Worm (Caenorhabditis elegans) whole organism, L1 larva: ENCODE measurements around the gene T06A1.1.

ENCODE experiments used
- fkh-10 ChIP-seq: sonication (generic microtip); optimal IDR thresholded peaks from 2 replicates; lab custom pipeline; 2017; ENCODE audit warnings: missing biosample characterization, missing genetic modification reagents, missing genetic modification characterization
- hpl-2 ChIP-seq: fragments of 150-350 bp; optimal IDR thresholded peaks from 2 replicates; lab custom pipeline; 2014; ENCODE audit warnings: missing biosample characterization, missing genetic modification reagents, missing genetic modification characterization
- jun-1 ChIP-seq: fragments of 150-350 bp; optimal IDR thresholded peaks from 2 replicates; lab custom pipeline; 2014; ENCODE audit warnings: missing biosample characterization, missing genetic modification reagents, missing genetic modification characterization
- lin-15B ChIP-seq: fragments of 150-350 bp; sonication (generic microtip); optimal IDR thresholded peaks from 3 replicates; lab custom pipeline; 2014; ENCODE audit warnings: missing biosample characterization, missing genetic modification characterization
- unc-98 ChIP-seq: fragments of 200-800 bp; sonication (Bioruptor generic); IDR thresholded peaks from 2 replicates; pipeline ENCODE4 v1.3.6; 2022; ENCODE audit warnings: missing genetic modification characterization, missing compliant biosample characterization

- TF ChIP-seq fkh-10 (GFP tag; lab: Kevin White, UChicago) = no peak
- no peak for TF ChIP-seq hpl-2
- no peak for TF ChIP-seq jun-1 (tag; lab: Kevin White, UChicago)
- no peak for TF ChIP-seq lin-15B
- no peak for TF ChIP-seq unc-98 (GFP tag; lab: Robert Waterston, UW)
Measured at ce11 chrV:1940472-1941221, 15.3 kb upstream of the T06A1.1 start.
